Fruit fly (Drosophila melanogaster) whole organism, embryonic: ENCODE measurements around the gene CG7298.
A peak's percentile ranks its signal among the peaks of the same experiment; 100 is the strongest.

Experiments used
- Bdp1 ChIP-seq: fragments of 200-800 bp; sonication (Bioruptor generic); optimal IDR thresholded peaks from 3 replicates; lab custom pipeline; 2016; ENCODE audit warnings: missing biosample characterization, missing genetic modification characterization
- CG10209 ChIP-seq: fragments of 200-800 bp; sonication (Bioruptor generic); optimal IDR thresholded peaks from 3 replicates; lab custom pipeline; 2017; ENCODE audit warnings: missing biosample characterization, mild to moderate bottlenecking, missing genetic modification characterization, missing genetic modification reagents
- CG1024 ChIP-seq: fragments of 200-800 bp; sonication (Bioruptor generic); IDR thresholded peaks from 2 replicates; pipeline ENCODE4 v1.3.6; 2022; ENCODE audit warnings: missing biosample characterization, missing genetic modification characterization
- CG12071 ChIP-seq: fragments of 200-800 bp; sonication (Bioruptor generic); optimal IDR thresholded peaks from 3 replicates; lab custom pipeline; 2018; ENCODE audit warnings: missing biosample characterization, mild to moderate bottlenecking, missing genetic modification characterization
- CG12391 ChIP-seq: fragments of 200-800 bp; sonication (Bioruptor generic); optimal IDR thresholded peaks from 3 replicates; lab custom pipeline; 2018; ENCODE audit warnings: missing biosample characterization, mild to moderate bottlenecking, missing genetic modification characterization, moderate library complexity
- CG13624 ChIP-seq: fragments of 200-800 bp; sonication (Bioruptor generic); optimal IDR thresholded peaks from 2 replicates; lab custom pipeline; 2016; ENCODE audit warnings: missing biosample characterization, missing genetic modification characterization
- CG13775 ChIP-seq: fragments of 200-800 bp; sonication (Bioruptor generic); optimal IDR thresholded peaks from 3 replicates; lab custom pipeline; 2017; ENCODE audit warnings: missing biosample characterization, mild to moderate bottlenecking, missing genetic modification characterization
- CG13894 ChIP-seq: fragments of 200-800 bp; sonication (Bioruptor generic); optimal IDR thresholded peaks from 3 replicates; lab custom pipeline; 2018; ENCODE audit warnings: missing biosample characterization, mild to moderate bottlenecking, missing genetic modification characterization, moderate library complexity
- CG14965 ChIP-seq: fragments of 200-800 bp; sonication (Bioruptor generic); optimal IDR thresholded peaks from 2 replicates; lab custom pipeline; 2016; ENCODE audit warnings: missing biosample characterization, missing genetic modification characterization, borderline replicate concordance
- CG17186 ChIP-seq: fragments of 200-800 bp; sonication (Bioruptor generic); optimal IDR thresholded peaks from 3 replicates; lab custom pipeline; 2017; ENCODE audit warnings: missing biosample characterization, missing genetic modification reagents, missing genetic modification characterization
- CG17912 ChIP-seq: fragments of 200-800 bp; sonication (Bioruptor generic); optimal IDR thresholded peaks from 2 replicates; lab custom pipeline; 2018; ENCODE audit warnings: missing biosample characterization, mild to moderate bottlenecking, missing genetic modification characterization
- CG18011 ChIP-seq: fragments of 200-800 bp; sonication (Bioruptor generic); optimal IDR thresholded peaks from 2 replicates; lab custom pipeline; 2017; ENCODE audit warnings: missing biosample characterization, missing genetic modification characterization, mild to moderate bottlenecking, moderate library complexity, missing genotype
- CG1832 ChIP-seq: fragments of 200-800 bp; sonication (Bioruptor generic); optimal IDR thresholded peaks from 2 replicates; lab custom pipeline; 2017; ENCODE audit warnings: missing biosample characterization, mild to moderate bottlenecking, missing genetic modification characterization, inconsistent platforms
- CG4730 ChIP-seq: fragments of 200-800 bp; sonication (Bioruptor generic); IDR thresholded peaks from 2 replicates; pipeline ENCODE4 v1.3.6; 2022; ENCODE audit warnings: missing biosample characterization, missing genetic modification characterization
- CG4854 ChIP-seq: fragments of 200-800 bp; sonication (Bioruptor generic); optimal IDR thresholded peaks from 2 replicates; lab custom pipeline; 2016; ENCODE audit warnings: missing biosample characterization, missing genetic modification characterization, inconsistent platforms
- CG7839 ChIP-seq: fragments of 200-800 bp; sonication (Bioruptor generic); optimal IDR thresholded peaks from 3 replicates; lab custom pipeline; 2018; ENCODE audit warnings: missing biosample characterization, mild to moderate bottlenecking, missing genetic modification characterization, moderate library complexity
- CG8089 ChIP-seq: fragments of 200-800 bp; sonication (Bioruptor generic); optimal IDR thresholded peaks from 3 replicates; lab custom pipeline; 2016; ENCODE audit warnings: missing biosample characterization, missing genetic modification characterization
- Drgx ChIP-seq: fragments of 200-800 bp; sonication (Bioruptor generic); IDR thresholded peaks from 2 replicates; pipeline ENCODE4 v1.3.6; 2022; ENCODE audit warnings: missing biosample characterization, missing genetic modification characterization
- GATAe ChIP-seq: fragments of 200-800 bp; sonication (Bioruptor generic); conservative IDR thresholded peaks from 2 replicates; pipeline ENCODE4 v1.3.6; 2022; ENCODE audit warnings: missing biosample characterization, missing genetic modification characterization
- H15 ChIP-seq: fragments of 200-800 bp; sonication (Bioruptor generic); IDR thresholded peaks from 3 replicates; pipeline ENCODE4 v1.3.6; 2022; ENCODE audit warnings: missing biosample characterization, missing genetic modification characterization
- Hey ChIP-seq: fragments of 200-800 bp; sonication (Bioruptor generic); optimal IDR thresholded peaks from 3 replicates; lab custom pipeline; 2018; ENCODE audit warnings: missing biosample characterization, mild to moderate bottlenecking, missing genetic modification characterization
- Hmr ChIP-seq: fragments of 200-800 bp; sonication (Bioruptor generic); optimal IDR thresholded peaks from 3 replicates; lab custom pipeline; 2017; ENCODE audit warnings: mild to moderate bottlenecking, missing biosample characterization, missing genetic modification reagents, missing genetic modification characterization
- Hr39 ChIP-seq: fragments of >200 bp; optimal IDR thresholded peaks from 2 replicates; lab custom pipeline; 2017
- MBD-R2 ChIP-seq: fragments of 200-800 bp; sonication (Bioruptor generic); IDR thresholded peaks from 2 replicates; pipeline ENCODE4 v1.3.6; 2022; ENCODE audit warnings: missing biosample characterization, missing genetic modification characterization
- Mes4 ChIP-seq: fragments of 200-800 bp; sonication (Bioruptor generic); optimal IDR thresholded peaks from 2 replicates; lab custom pipeline; 2016; ENCODE audit warnings: missing biosample characterization, missing genetic modification characterization
- NC2β ChIP-seq: fragments of 200-800 bp; sonication (Bioruptor generic); optimal IDR thresholded peaks from 2 replicates; lab custom pipeline; 2016; ENCODE audit warnings: missing biosample characterization, missing genetic modification characterization
- Nf-YC ChIP-seq: fragments of 200-800 bp; optimal IDR thresholded peaks from 3 replicates; lab custom pipeline; 2019; ENCODE audit warnings: missing biosample characterization, mild to moderate bottlenecking, missing genetic modification characterization, moderate library complexity
- Ptx1 ChIP-seq: fragments of 200-800 bp; sonication (Bioruptor generic); IDR thresholded peaks from 2 replicates; pipeline ENCODE4 v1.3.6; 2022; ENCODE audit warnings: missing biosample characterization, missing genetic modification characterization
- Rfx ChIP-seq: fragments of 200-800 bp; sonication (Bioruptor generic); IDR thresholded peaks from 2 replicates; pipeline ENCODE4 v1.3.6; 2022; ENCODE audit warnings: missing biosample characterization, missing genetic modification characterization
- Side ChIP-seq: fragments of 200-800 bp; sonication (Bioruptor generic); optimal IDR thresholded peaks from 2 replicates; lab custom pipeline; 2016; ENCODE audit warnings: missing biosample characterization, missing genetic modification characterization
- ash1 ChIP-seq: fragments of 200-800 bp; sonication (Bioruptor generic); optimal IDR thresholded peaks from 2 replicates; lab custom pipeline; 2018; ENCODE audit warnings: missing biosample characterization, mild to moderate bottlenecking, missing genetic modification characterization
- bsh ChIP-seq, 2 experiments: fragments of 200-800 bp; sonication (Bioruptor generic); optimal IDR thresholded peaks; 2 replicates each; lab custom pipeline; 2017 to 2018; ENCODE audit warnings: mild to moderate bottlenecking in 2 of 2, missing biosample characterization in 2 of 2, missing genetic modification characterization in 2 of 2, moderate library complexity in 1 of 2
- btn ChIP-seq: fragments of 200-800 bp; sonication (Bioruptor generic); optimal IDR thresholded peaks from 2 replicates; lab custom pipeline; 2016; ENCODE audit warnings: missing biosample characterization, missing genetic modification characterization
- cas ChIP-seq: fragments of 200-800 bp; sonication (Bioruptor generic); IDR thresholded peaks from 2 replicates; pipeline ENCODE4 v1.3.6; 2022; ENCODE audit warnings: missing biosample characterization, missing genetic modification characterization
- corto ChIP-seq: fragments of 200-800 bp; sonication (Bioruptor generic); optimal IDR thresholded peaks from 2 replicates; lab custom pipeline; 2016; ENCODE audit warnings: missing biosample characterization, mild to moderate bottlenecking, missing genetic modification characterization, moderate library complexity
- dimm ChIP-seq: fragments of 200-800 bp; sonication (Bioruptor generic); IDR thresholded peaks from 2 replicates; pipeline ENCODE4 v1.3.6; 2022; ENCODE audit warnings: missing biosample characterization, missing genetic modification characterization
- disco-r ChIP-seq: fragments of 200-800 bp; sonication (Bioruptor generic); optimal IDR thresholded peaks from 2 replicates; lab custom pipeline; 2016; ENCODE audit warnings: missing biosample characterization, missing genetic modification characterization
- fd64A ChIP-seq: fragments of 200-800 bp; sonication (Bioruptor generic); optimal IDR thresholded peaks from 3 replicates; lab custom pipeline; 2018; ENCODE audit warnings: missing biosample characterization, mild to moderate bottlenecking, missing genetic modification characterization
- ftz-f1 ChIP-seq: fragments of 200-800 bp; sonication (Bioruptor generic); optimal IDR thresholded peaks from 2 replicates; lab custom pipeline; 2016; ENCODE audit warnings: missing biosample characterization, missing genetic modification characterization
- ind ChIP-seq: fragments of 200-800 bp; sonication (Bioruptor generic); optimal IDR thresholded peaks from 3 replicates; lab custom pipeline; 2016; ENCODE audit warnings: missing biosample characterization, missing genetic modification characterization
- inv ChIP-seq: fragments of 200-800 bp; sonication (Bioruptor generic); IDR thresholded peaks from 2 replicates; pipeline ENCODE4 v1.3.6; 2022; ENCODE audit warnings: missing biosample characterization, missing genetic modification characterization; ENCODE audit not compliant: partially characterized antibody
- lab ChIP-seq: fragments of 200-800 bp; sonication (Bioruptor generic); optimal IDR thresholded peaks from 3 replicates; lab custom pipeline; 2017; ENCODE audit warnings: missing biosample characterization, missing genetic modification characterization, mild to moderate bottlenecking, moderate library complexity, missing genetic modification reagents
- mld ChIP-seq: fragments of 200-800 bp; sonication (Bioruptor generic); IDR thresholded peaks from 3 replicates; pipeline ENCODE4 v1.3.6; 2022; ENCODE audit warnings: missing biosample characterization, missing genetic modification characterization; ENCODE audit not compliant: partially characterized antibody
- odd ChIP-seq: fragments of 200-800 bp; sonication (Bioruptor generic); optimal IDR thresholded peaks from 2 replicates; lab custom pipeline; 2017; ENCODE audit warnings: missing biosample characterization, mild to moderate bottlenecking, missing genetic modification characterization
- pita ChIP-seq: fragments of 200-800 bp; sonication (Bioruptor generic); optimal IDR thresholded peaks from 2 replicates; lab custom pipeline; 2017; ENCODE audit warnings: missing biosample characterization, mild to moderate bottlenecking, missing genetic modification characterization
- row ChIP-seq: fragments of 200-800 bp; sonication (Bioruptor generic); IDR thresholded peaks from 3 replicates; pipeline ENCODE4 v1.3.6; 2022; ENCODE audit warnings: missing biosample characterization, missing genetic modification characterization
- run ChIP-seq: fragments of 200-800 bp; sonication (Bioruptor generic); optimal IDR thresholded peaks from 3 replicates; lab custom pipeline; 2018; ENCODE audit warnings: missing biosample characterization, mild to moderate bottlenecking, missing genetic modification characterization
- slou ChIP-seq: fragments of 200-800 bp; sonication (Bioruptor generic); optimal IDR thresholded peaks from 3 replicates; lab custom pipeline; 2016; ENCODE audit warnings: missing biosample characterization, missing genetic modification characterization
- sr ChIP-seq: fragments of 200-800 bp; sonication (Bioruptor generic); IDR thresholded peaks from 3 replicates; pipeline ENCODE4 v1.3.6; 2022; ENCODE audit warnings: missing biosample characterization, missing genetic modification characterization
- tap ChIP-seq: fragments of 200-800 bp; optimal IDR thresholded peaks from 3 replicates; lab custom pipeline; 2019; ENCODE audit warnings: missing biosample characterization, mild to moderate bottlenecking, missing genetic modification characterization, moderate library complexity
- tgo ChIP-seq: fragments of 200-800 bp; sonication (Bioruptor generic); IDR thresholded peaks from 3 replicates; pipeline ENCODE4 v1.3.6; 2022; ENCODE audit warnings: missing biosample characterization, missing genetic modification characterization
- zen ChIP-seq: fragments of 200-800 bp; sonication (Bioruptor generic); optimal IDR thresholded peaks from 3 replicates; lab custom pipeline; 2018; ENCODE audit warnings: missing biosample characterization, mild to moderate bottlenecking, missing genetic modification characterization, moderate library complexity

Gene CG7298

DNA sequence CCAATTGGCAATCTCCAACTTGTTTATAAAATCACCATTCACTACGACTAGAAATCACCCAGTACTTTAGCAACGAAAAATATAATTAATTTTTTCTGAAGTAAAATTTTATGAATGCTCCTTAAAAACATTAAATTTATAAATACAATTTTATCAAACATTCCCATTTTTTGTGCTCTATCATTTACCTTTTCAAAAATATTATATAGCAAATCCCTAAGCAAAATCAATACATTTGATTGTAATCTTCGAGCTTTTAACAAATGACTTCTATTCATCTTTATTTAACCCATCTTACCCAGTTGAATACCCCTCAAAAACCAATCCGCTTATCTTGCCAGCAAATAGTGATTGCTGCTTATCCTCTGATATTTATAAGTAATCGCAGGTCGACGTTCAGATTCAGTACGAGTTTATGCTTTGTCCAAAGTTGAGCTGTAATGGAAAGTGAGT is 18.0 kb upstream of the CG7298 start, which contains the start of gene CG17145 (continued):
- no peak for TF ChIP-seq ash1 (GFP tag; lab: Kevin White, UChicago)
- no peak for TF ChIP-seq Hr39
- TF ChIP-seq btn (GFP tag; lab: Kevin White, UChicago): no peak
- no peak for TF ChIP-seq fd64A
- TF ChIP-seq CG4854 (GFP tag; lab: Kevin White, UChicago): no peak
- TF ChIP-seq CG10209: peak; percentile 24
- TF ChIP-seq Nf-YC (tag; lab: Kevin White, UChicago): peak; percentile 25
- no peak for TF ChIP-seq dimm (GFP tag; lab: Robert Waterston, UW)
- TF ChIP-seq GATAe (GFP tag; lab: Robert Waterston, UW): peak; percentile 45; the same call in 1 of the 2 replicates
- no peak for TF ChIP-seq CG18011 (GFP tag; lab: Kevin White, UChicago)
- TF ChIP-seq Bdp1 (GFP tag; lab: Kevin White, UChicago): no peak
- TF ChIP-seq bsh (GFP tag; optimal IDR thresholded peaks at IDR 0.05; lab: Kevin White, UChicago): no peak
- TF ChIP-seq CG17186 (GFP tag; lab: Kevin White, UChicago): no peak
- no peak for TF ChIP-seq CG17912
- TF ChIP-seq slou (GFP tag; lab: Kevin White, UChicago): no peak
- TF ChIP-seq zen (tag; lab: Kevin White, UChicago): no peak
- TF ChIP-seq Side (GFP tag; lab: Kevin White, UChicago): no peak
- TF ChIP-seq CG8089 (GFP tag; lab: Kevin White, UChicago): no peak
- TF ChIP-seq ftz-f1 (GFP tag; lab: Kevin White, UChicago): no peak
- no peak for TF ChIP-seq CG13624 (GFP tag; lab: Kevin White, UChicago)
- TF ChIP-seq cas: no peak
- 0 out of 2 replicates have a peak, but pooled peaks have one; percentile 28 for TF ChIP-seq Rfx (GFP tag; lab: Robert Waterston, UW)
- TF ChIP-seq odd: no peak
- TF ChIP-seq disco-r: no peak
- no peak for TF ChIP-seq corto
- TF ChIP-seq tgo (GFP tag; lab: Robert Waterston, UW): no peak
- no peak for TF ChIP-seq CG12071 (GFP tag; lab: Kevin White, UChicago)
- no peak for TF ChIP-seq MBD-R2 (GFP tag; lab: Robert Waterston, UW)
- no peak for TF ChIP-seq tap
- TF ChIP-seq NC2β (GFP tag; lab: Kevin White, UChicago): no peak
- TF ChIP-seq sr (GFP tag; lab: Robert Waterston, UW): no peak
- no peak for TF ChIP-seq pita (GFP tag; lab: Kevin White, UChicago)
- peak; percentile 68 for TF ChIP-seq lab (GFP tag; lab: Kevin White, UChicago)
- no peak for TF ChIP-seq CG13775 (GFP tag; lab: Kevin White, UChicago)
- no peak for TF ChIP-seq inv (GFP tag; lab: Robert Waterston, UW)
- no peak for TF ChIP-seq CG14965
- no peak for TF ChIP-seq ind
- TF ChIP-seq Ptx1 (GFP tag; lab: Robert Waterston, UW): 0 out of 2 replicates have a peak, but pooled peaks have one; percentile 13
- peak; percentile 9 for TF ChIP-seq CG12391
- TF ChIP-seq Mes4 (GFP tag; lab: Kevin White, UChicago): no peak
- no peak for TF ChIP-seq run (tag; lab: Kevin White, UChicago)
- no peak for TF ChIP-seq CG4730
- TF ChIP-seq Drgx (GFP tag; lab: Robert Waterston, UW): no peak
- no peak for TF ChIP-seq Hey (tag; lab: Kevin White, UChicago)
- peak; percentile 51; the same call in 2 of the 3 replicates for TF ChIP-seq row (GFP tag; lab: Robert Waterston, UW)
- TF ChIP-seq CG1832 (GFP tag; lab: Kevin White, UChicago): no peak
- TF ChIP-seq CG7839 (tag; lab: Kevin White, UChicago): no peak
- TF ChIP-seq CG1024: no peak
- TF ChIP-seq mld (GFP tag; lab: Robert Waterston, UW): no peak
- TF ChIP-seq Hmr (GFP tag; lab: Kevin White, UChicago): peak; percentile 65
- TF ChIP-seq CG13894: no peak
- TF ChIP-seq H15: no peak
